Worm (Caenorhabditis elegans) whole organism, L4 larva: ENCODE data around the gene C35B1.3.

Source experiments
- F44E2.7 ChIP-seq: fragments of 200-800 bp; sonication (Bioruptor generic); IDR thresholded peaks from 2 replicates; pipeline ENCODE4 v2.1.2; 2022; ENCODE audit warnings: missing genetic modification characterization, missing compliant biosample characterization
- ZK337.2 ChIP-seq: fragments of 200-800 bp; sonication (Bioruptor generic); IDR thresholded peaks from 2 replicates; pipeline ENCODE4 v1.3.6; 2022; ENCODE audit warnings: missing genetic modification reagents, missing genetic modification characterization, missing compliant biosample characterization
- ZK546.5 ChIP-seq, 2 experiments: sonication (generic microtip); optimal IDR thresholded peaks; 2 replicates each; lab custom pipeline; 2017; ENCODE audit warnings: missing biosample characterization in 2 of 2, missing genetic modification characterization in 2 of 2
- arid-1 ChIP-seq: fragments of 200-800 bp; sonication (Bioruptor generic); conservative IDR thresholded peaks from 2 replicates; pipeline ENCODE4 v1.3.6; 2022; ENCODE audit warnings: missing genetic modification reagents, missing genetic modification characterization, missing compliant biosample characterization
- ceh-32 ChIP-seq: sonication (generic microtip); optimal IDR thresholded peaks from 2 replicates; lab custom pipeline; 2016; ENCODE audit warnings: mild to moderate bottlenecking, missing genetic modification characterization, missing compliant biosample characterization; ENCODE audit not compliant: poor library complexity
- ceh-62 ChIP-seq: sonication (generic microtip); optimal IDR thresholded peaks from 2 replicates; lab custom pipeline; 2017; ENCODE audit warnings: missing biosample characterization, missing genetic modification characterization
- daf-16 ChIP-seq, 3 experiments: sonication (generic microtip); optimal IDR thresholded peaks; 2 replicates each; lab custom pipeline; 2016 to 2017; ENCODE audit warnings: missing genetic modification characterization in 3 of 3, missing genetic modification reagents in 3 of 3, mild to moderate bottlenecking in 2 of 3, missing compliant biosample characterization in 2 of 3, missing biosample characterization in 1 of 3, moderate library complexity in 1 of 3
- daf-19 ChIP-seq: fragments of 200-800 bp; sonication (Bioruptor generic); conservative IDR thresholded peaks from 2 replicates; pipeline ENCODE4 v1.3.6; 2022; ENCODE audit warnings: missing genetic modification characterization, missing compliant biosample characterization
- dmd-6 ChIP-seq: fragments of 200-800 bp; sonication (Bioruptor generic); IDR thresholded peaks from 2 replicates; pipeline ENCODE4 v1.3.6; 2022; ENCODE audit warnings: missing genetic modification reagents, missing genetic modification characterization, missing compliant biosample characterization
- dmd-8 ChIP-seq: fragments of 200-800 bp; sonication (Bioruptor generic); IDR thresholded peaks from 2 replicates; pipeline ENCODE4 v1.3.6; 2022; ENCODE audit warnings: missing genetic modification characterization, missing compliant biosample characterization
- dmd-9 ChIP-seq: fragments of 200-800 bp; sonication (Bioruptor generic); IDR thresholded peaks from 2 replicates; pipeline ENCODE4 v1.3.6; 2022; ENCODE audit warnings: missing genetic modification reagents, missing genetic modification characterization, missing compliant biosample characterization
- gei-8 ChIP-seq: fragments of 200-800 bp; sonication (Bioruptor generic); optimal IDR thresholded peaks from 2 replicates; lab custom pipeline; 2018; ENCODE audit warnings: mild to moderate bottlenecking, missing genetic modification characterization, missing compliant biosample characterization
- hlh-30 ChIP-seq: sonication (generic microtip); optimal IDR thresholded peaks from 2 replicates; lab custom pipeline; 2017; ENCODE audit warnings: antibody characterized with exemption, mild to moderate bottlenecking, missing genetic modification characterization, missing compliant biosample characterization; ENCODE audit not compliant: insufficient read depth
- hmg-1.1 ChIP-seq: fragments of 200-800 bp; sonication (Bioruptor generic); IDR thresholded peaks from 2 replicates; pipeline ENCODE4 v1.3.6; 2022; ENCODE audit warnings: missing genetic modification reagents, missing genetic modification characterization, missing compliant biosample characterization
- jun-1 ChIP-seq: fragments of 150-350 bp; optimal IDR thresholded peaks from 2 replicates; lab custom pipeline; 2014; ENCODE audit warnings: missing biosample characterization, missing genetic modification reagents, missing genetic modification characterization
- lin-13 ChIP-seq: fragments of 150-350 bp; optimal IDR thresholded peaks from 2 replicates; lab custom pipeline; 2014; ENCODE audit warnings: missing biosample characterization, missing genetic modification reagents, missing genetic modification characterization
- lin-38 ChIP-seq: fragments of 200-800 bp; sonication (Bioruptor generic); IDR thresholded peaks from 2 replicates; pipeline ENCODE4 v1.3.6; 2022; ENCODE audit warnings: missing genetic modification reagents, missing genetic modification characterization, missing compliant biosample characterization
- lin-39 ChIP-seq: fragments of 150-350 bp; optimal IDR thresholded peaks from 2 replicates; lab custom pipeline; 2014; ENCODE audit warnings: missing biosample characterization, missing genetic modification reagents, missing genetic modification characterization
- lsy-2 ChIP-seq, 2 experiments: fragments of 150-350 bp in 1 of 2; sonication (generic microtip) in 1 of 2; optimal IDR thresholded peaks; 2 replicates each; lab custom pipeline; 2014 to 2017; ENCODE audit warnings: missing biosample characterization in 2 of 2, missing genetic modification characterization in 2 of 2
- madf-5 ChIP-seq, 2 experiments: fragments of 200-800 bp; sonication (Bioruptor generic); IDR thresholded peaks; 2 replicates each; pipeline ENCODE4 v1.3.6; 2022; ENCODE audit warnings: missing compliant biosample characterization in 2 of 2, missing genetic modification characterization in 2 of 2
- nhr-28 ChIP-seq: fragments of 150-350 bp; optimal IDR thresholded peaks from 2 replicates; lab custom pipeline; 2014; ENCODE audit warnings: missing biosample characterization, missing genetic modification characterization
- nhr-48 ChIP-seq: sonication (generic microtip); optimal IDR thresholded peaks from 2 replicates; lab custom pipeline; 2016; ENCODE audit warnings: mild to moderate bottlenecking, missing genetic modification characterization, missing compliant biosample characterization
- nhr-76 ChIP-seq: fragments of 150-350 bp; optimal IDR thresholded peaks from 2 replicates; lab custom pipeline; 2014; ENCODE audit warnings: missing biosample characterization, missing genetic modification characterization
- saeg-2 ChIP-seq: fragments of 200-800 bp; sonication (Bioruptor generic); IDR thresholded peaks from 2 replicates; pipeline ENCODE4 v1.3.6; 2022; ENCODE audit warnings: missing genetic modification reagents, missing genetic modification characterization, missing compliant biosample characterization
- sdz-12 ChIP-seq: fragments of 200-800 bp; sonication (Bioruptor generic); optimal IDR thresholded peaks from 2 replicates; lab custom pipeline; 2018; ENCODE audit warnings: mild to moderate bottlenecking, missing genetic modification characterization, missing compliant biosample characterization
- set-16 ChIP-seq: fragments of 200-800 bp; sonication (Bioruptor generic); IDR thresholded peaks from 2 replicates; pipeline ENCODE4 v1.3.6; 2022; ENCODE audit warnings: missing genetic modification reagents, missing genetic modification characterization, missing compliant biosample characterization
- skn-1 ChIP-seq: fragments of 150-350 bp; optimal IDR thresholded peaks from 2 replicates; lab custom pipeline; 2014; ENCODE audit warnings: missing biosample characterization, missing genetic modification characterization
- snpc-1.2 ChIP-seq: fragments of 200-800 bp; sonication (Bioruptor generic); IDR thresholded peaks from 2 replicates; pipeline ENCODE4 v1.3.6; 2022; ENCODE audit warnings: missing genetic modification reagents, missing genetic modification characterization, missing compliant biosample characterization
- tag-97 ChIP-seq: fragments of 200-800 bp; sonication (Bioruptor generic); IDR thresholded peaks from 2 replicates; pipeline ENCODE4 v1.3.6; 2022; ENCODE audit warnings: missing genetic modification characterization, missing compliant biosample characterization
- unc-39 ChIP-seq: sonication (generic microtip); optimal IDR thresholded peaks from 2 replicates; lab custom pipeline; 2017; ENCODE audit warnings: missing biosample characterization, missing genetic modification characterization
- unc-62 ChIP-seq, 3 experiments: fragments of 150-350 bp in 1 of 3; sonication (generic microtip); optimal IDR thresholded peaks in 2 of 3; peaks in 1 of 3; 1 replicate in 1 of 3; 2 replicates in 2 of 3; lab custom pipeline; 2014 to 2017; ENCODE audit warnings: missing biosample characterization in 3 of 3, missing genetic modification characterization in 3 of 3, missing genetic modification reagents in 3 of 3, missing genotype in 1 of 3
- zfp-3 ChIP-seq: fragments of 200-800 bp; sonication (Bioruptor generic); conservative IDR thresholded peaks from 2 replicates; pipeline ENCODE4 v1.3.6; 2022; ENCODE audit warnings: missing genetic modification reagents, missing genetic modification characterization, missing compliant biosample characterization
- ztf-7 ChIP-seq: fragments of 150-350 bp; optimal IDR thresholded peaks from 2 replicates; lab custom pipeline; 2014; ENCODE audit warnings: missing biosample characterization, missing genetic modification characterization

Gene C35B1.3

DNA sequence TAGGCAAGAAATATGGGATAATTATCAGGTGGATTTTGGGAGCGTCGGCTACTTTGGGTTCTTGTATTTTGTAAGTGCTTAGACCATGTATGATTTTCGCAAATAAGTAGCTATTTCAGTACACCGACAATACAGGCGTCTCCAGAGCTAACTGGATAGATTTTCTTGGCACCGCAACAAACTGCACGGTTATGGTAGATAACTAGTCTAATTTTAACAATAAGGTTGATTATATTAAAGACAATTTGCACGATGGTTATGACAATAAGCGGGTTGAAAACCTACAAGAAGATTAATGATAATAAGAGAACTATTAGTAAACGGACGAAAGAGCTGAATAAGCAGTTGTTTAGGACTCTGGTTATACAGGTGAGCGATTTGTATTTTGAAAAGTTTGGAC, 13.6 kb upstream of the C35B1.3 start:
- TF ChIP-seq hlh-30 (tag; lab: Kevin White, UChicago): no peak
- no peak for TF ChIP-seq dmd-9 (GFP tag; lab: Robert Waterston, UW)
- TF ChIP-seq unc-62 (GFP tag; optimal IDR thresholded peaks at IDR 0.05 in 1 of 2; lab: Kevin White, UChicago): peak in 1 of 2 experiments; percentile 95
- TF ChIP-seq unc-62 (tag; optimal IDR thresholded peaks at IDR 0.05; lab: Kevin White, UChicago): no peak
- no peak for TF ChIP-seq F44E2.7 (GFP tag; lab: Robert Waterston, UW)
- TF ChIP-seq, all 104 proteins: peak for 1

DNA sequence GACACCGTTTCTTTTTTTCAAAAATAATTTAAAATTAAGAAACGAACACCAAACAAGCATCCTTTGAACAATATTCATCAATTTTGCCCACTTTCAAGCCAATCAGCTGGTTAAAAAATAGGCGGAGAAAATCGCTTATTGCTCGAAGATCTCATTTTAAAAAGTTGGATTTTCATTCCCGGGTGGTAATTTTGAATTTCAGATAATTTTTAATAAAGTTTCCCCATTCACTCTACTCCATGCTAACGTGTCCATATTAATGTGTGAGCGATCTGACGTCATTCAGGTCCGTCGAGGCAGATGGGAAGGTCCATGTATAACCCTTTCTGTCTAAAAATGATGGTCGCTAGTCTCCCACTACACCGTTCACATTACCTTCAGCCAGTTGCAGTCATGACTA, 12.5 kb upstream of the C35B1.3 start, which contains the start of gene fbxb-55:
Gene fbxb-55 (plus strand): TSS at position 301 of the 400 bp plus-strand sequence.
- TF ChIP-seq lin-39 (tag; lab: Kevin White, UChicago) (no peak), lin-13 (GFP tag; lab: Kevin White, UChicago) (no peak)

DNA sequence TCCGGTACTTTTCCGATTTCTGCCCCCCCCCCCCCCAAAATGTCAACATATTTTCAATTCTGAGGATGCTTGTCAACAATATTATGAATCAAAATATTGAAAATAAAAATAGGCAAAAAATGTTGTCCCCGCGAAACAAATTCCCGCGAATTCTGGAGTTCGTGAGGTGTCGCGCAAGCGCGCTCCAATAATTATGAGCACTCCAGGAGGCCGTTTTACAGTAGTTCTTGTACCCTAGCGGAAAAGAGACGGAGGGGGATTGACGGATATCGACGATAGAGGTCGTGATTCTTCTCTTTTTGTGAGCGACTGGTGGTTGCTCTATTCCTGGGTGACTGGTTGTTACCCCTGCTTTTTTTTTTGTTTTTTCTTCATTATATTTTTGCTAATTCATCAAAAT, 10.1 kb upstream of the C35B1.3 start:
- TF ChIP-seq nhr-48 (tag; lab: Kevin White, UChicago) (no peak), skn-1 (tag; lab: Kevin White, UChicago) (no peak)
- TF ChIP-seq, all 104 proteins: peak for 0

DNA sequence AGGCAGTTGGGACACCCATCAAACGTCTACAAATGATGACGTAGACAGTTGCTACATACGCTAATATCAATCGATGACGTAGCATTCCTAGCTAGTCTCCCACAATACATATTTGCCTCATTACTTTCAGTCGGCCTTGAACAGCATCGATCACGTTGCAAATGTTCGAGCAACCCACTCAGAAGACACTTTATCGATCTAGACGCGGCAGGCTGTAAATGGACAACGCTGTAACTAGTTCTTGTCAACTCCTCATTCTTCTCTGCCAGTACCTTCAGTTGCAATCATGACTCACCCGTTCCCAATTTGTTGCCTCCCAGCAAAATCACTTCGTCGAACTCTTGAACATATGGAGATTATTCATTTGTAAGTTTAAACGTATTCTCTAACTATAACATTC, 8.9 kb upstream of the C35B1.3 start, which contains the start of gene pqn-75:
Gene pqn-75 (plus strand): TSS at position 301 of the 400 bp plus-strand sequence.
- TF ChIP-seq nhr-28 (tag; lab: Kevin White, UChicago) (no peak), arid-1 (GFP tag; lab: Robert Waterston, UW) (no peak), saeg-2 (GFP tag; lab: Robert Waterston, UW) (no peak), tag-97 (GFP tag; lab: Robert Waterston, UW) (no peak), lin-38 (GFP tag; lab: Robert Waterston, UW) (no peak), hlh-30 (tag; lab: Kevin White, UChicago) (no peak), set-16 (GFP tag; lab: Robert Waterston, UW) (no peak), ztf-7 (tag; lab: Kevin White, UChicago) (no peak), ceh-32 (no peak), dmd-6 (GFP tag; lab: Robert Waterston, UW) (no peak), dmd-8 (no peak), nhr-76 (no peak), snpc-1.2 (GFP tag; lab: Robert Waterston, UW) (no peak), sdz-12 (GFP tag; lab: Kevin White, UChicago) (no peak)
- TF ChIP-seq, all 104 proteins: peak for 0

DNA sequence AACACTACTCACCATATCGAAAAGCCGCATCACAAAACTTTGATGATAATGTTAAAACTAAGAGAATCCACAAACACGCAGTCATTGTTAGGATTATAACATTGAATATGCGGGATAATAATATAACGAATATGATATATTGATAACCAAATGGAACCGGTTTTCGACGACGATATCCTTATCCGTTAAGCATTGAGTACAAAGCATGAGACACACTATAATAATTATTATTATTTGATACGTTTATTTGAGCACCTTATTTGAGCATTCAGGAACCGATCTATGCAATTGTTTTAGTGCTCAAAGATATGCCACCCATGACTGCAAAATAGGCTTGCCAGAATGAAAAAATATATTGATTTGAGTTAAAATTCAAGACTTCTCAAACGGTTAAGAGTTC, 6.3 kb upstream of the C35B1.3 start, which contains the start of gene W03D2.9:
Gene W03D2.9 (minus strand): TSS at position 101 of the 400 bp plus-strand sequence.
- TF ChIP-seq daf-19 (no peak), jun-1 (tag; lab: Kevin White, UChicago) (no peak), ceh-62 (tag; lab: Kevin White, UChicago) (no peak), madf-5 (GFP tag; IDR thresholded peaks at IDR 0.05; lab: Robert Waterston, UW) (no peak), hmg-1.1 (no peak), zfp-3 (GFP tag; lab: Robert Waterston, UW) (no peak), dmd-6 (GFP tag; lab: Robert Waterston, UW) (no peak)

DNA sequence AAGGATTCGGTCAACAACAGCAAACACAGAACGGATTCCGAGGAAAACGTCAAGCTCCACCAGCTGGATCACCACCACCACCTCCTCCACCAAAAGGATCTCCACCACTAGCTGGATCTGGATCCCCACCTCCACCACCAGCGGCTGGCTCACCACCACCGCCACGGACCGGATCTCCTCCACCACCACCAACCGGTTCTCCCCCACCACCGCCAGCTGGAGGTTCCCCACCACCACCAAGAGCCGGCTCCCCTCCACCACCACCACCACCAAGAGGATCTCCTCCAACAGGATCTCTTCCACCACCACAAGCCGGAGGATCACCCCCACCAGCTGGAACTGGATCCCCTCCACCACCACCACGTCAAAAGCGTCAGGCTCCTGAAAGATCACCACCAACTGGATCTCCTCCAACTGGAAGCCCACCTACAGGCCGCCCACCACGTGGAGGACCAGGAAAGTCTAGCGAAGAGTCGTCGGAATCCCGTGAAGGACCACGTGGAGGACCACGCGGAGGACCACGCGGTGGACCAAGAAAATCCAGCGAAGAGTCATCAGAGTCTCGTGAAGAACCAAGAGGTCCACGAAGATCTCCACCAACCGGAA, 4.2 kb upstream of the C35B1.3 start:
- TF ChIP-seq ZK337.2 (GFP tag; lab: Robert Waterston, UW): no peak
- no peak for TF ChIP-seq daf-16 (GFP tag; optimal IDR thresholded peaks at IDR 0.05; lab: Kevin White, UChicago)
- no peak for TF ChIP-seq daf-16 (tag; optimal IDR thresholded peaks at IDR 0.05; lab: Kevin White, UChicago)
- TF ChIP-seq unc-39 (tag; lab: Kevin White, UChicago): no peak
- peak; percentile 97 for TF ChIP-seq set-16 (GFP tag; lab: Robert Waterston, UW)
- no peak for TF ChIP-seq ZK546.5 (tag; optimal IDR thresholded peaks at IDR 0.05; lab: Kevin White, UChicago)
- no peak for TF ChIP-seq lsy-2 (tag; optimal IDR thresholded peaks at IDR 0.05; lab: Kevin White, UChicago)
- TF ChIP-seq gei-8 (GFP tag; lab: Kevin White, UChicago): no peak
